Fruit fly (Drosophila melanogaster) whole organism, embryonic: ENCODE results near the gene Aptx.

Source experiments
- Asciz ChIP-seq: fragments of 200-800 bp; sonication (Bioruptor generic); optimal IDR thresholded peaks from 2 replicates; lab custom pipeline; 2017; ENCODE audit warnings: missing biosample characterization, mild to moderate bottlenecking, missing genetic modification characterization, missing genetic modification reagents
- Bgb ChIP-seq: fragments of 200-800 bp; sonication (Bioruptor generic); IDR thresholded peaks from 2 replicates; pipeline ENCODE4 v1.3.6; 2022; ENCODE audit warnings: missing biosample characterization, missing genetic modification characterization; ENCODE audit not compliant: partially characterized antibody
- CG11504 ChIP-seq: fragments of 200-800 bp; sonication (Bioruptor generic); optimal IDR thresholded peaks from 3 replicates; lab custom pipeline; 2019; ENCODE audit warnings: missing biosample characterization, mild to moderate bottlenecking, missing genetic modification characterization, moderate library complexity
- CG12236 ChIP-seq: fragments of 200-800 bp; sonication (Bioruptor generic); optimal IDR thresholded peaks from 2 replicates; lab custom pipeline; 2016; ENCODE audit warnings: missing biosample characterization, missing genetic modification characterization
- CG13894 ChIP-seq: fragments of 200-800 bp; sonication (Bioruptor generic); optimal IDR thresholded peaks from 3 replicates; lab custom pipeline; 2018; ENCODE audit warnings: missing biosample characterization, mild to moderate bottlenecking, missing genetic modification characterization, moderate library complexity
- CG15514 ChIP-seq: fragments of 200-800 bp; sonication (Bioruptor generic); optimal IDR thresholded peaks from 3 replicates; lab custom pipeline; 2017; ENCODE audit warnings: missing biosample characterization, missing genetic modification characterization, mild to moderate bottlenecking, moderate library complexity, missing genetic modification reagents
- CG16813 ChIP-seq: fragments of 200-800 bp; sonication (Bioruptor generic); IDR thresholded peaks from 3 replicates; pipeline ENCODE4 v1.3.6; 2022; ENCODE audit warnings: missing biosample characterization, missing genetic modification characterization; ENCODE audit not compliant: partially characterized antibody
- CG17328 ChIP-seq: fragments of 200-800 bp; sonication (Bioruptor generic); IDR thresholded peaks from 2 replicates; pipeline ENCODE4 v1.3.6; 2022; ENCODE audit warnings: missing biosample characterization, missing genetic modification characterization
- CG17568 ChIP-seq: fragments of 200-800 bp; sonication (Bioruptor generic); optimal IDR thresholded peaks from 2 replicates; lab custom pipeline; 2018; ENCODE audit warnings: missing biosample characterization, mild to moderate bottlenecking, missing genetic modification characterization, moderate library complexity
- CG31224 ChIP-seq: fragments of 200-800 bp; sonication (Bioruptor generic); IDR thresholded peaks from 2 replicates; pipeline ENCODE4 v1.3.6; 2022; ENCODE audit warnings: missing biosample characterization, missing genetic modification characterization
- CG3407 ChIP-seq: fragments of 200-800 bp; sonication (Bioruptor generic); optimal IDR thresholded peaks from 2 replicates; lab custom pipeline; 2018; ENCODE audit warnings: missing biosample characterization, mild to moderate bottlenecking, missing genetic modification characterization
- CG34224 ChIP-seq: fragments of 200-800 bp; sonication (Bioruptor generic); IDR thresholded peaks from 3 replicates; pipeline ENCODE4 v1.3.6; 2022; ENCODE audit warnings: missing biosample characterization, missing genetic modification characterization; ENCODE audit not compliant: partially characterized antibody
- CG42726 ChIP-seq: fragments of 200-800 bp; sonication (Bioruptor generic); IDR thresholded peaks from 2 replicates; pipeline ENCODE4 v1.3.6; 2022; ENCODE audit warnings: missing biosample characterization, missing genetic modification characterization; ENCODE audit not compliant: partially characterized antibody
- CG9727 ChIP-seq: fragments of 200-800 bp; sonication (Bioruptor generic); optimal IDR thresholded peaks from 3 replicates; lab custom pipeline; 2017; ENCODE audit warnings: missing biosample characterization, mild to moderate bottlenecking, missing genetic modification characterization
- Dbx ChIP-seq: fragments of 200-800 bp; sonication (Bioruptor generic); IDR thresholded peaks from 3 replicates; pipeline ENCODE4 v1.3.6; 2022; ENCODE audit warnings: missing biosample characterization, missing genetic modification characterization
- Deaf1 ChIP-seq: fragments of 200-800 bp; optimal IDR thresholded peaks from 3 replicates; lab custom pipeline; 2019; ENCODE audit warnings: missing biosample characterization, mild to moderate bottlenecking, missing genetic modification characterization, moderate library complexity
- Doc2 ChIP-seq: fragments of 200-800 bp; sonication (Bioruptor generic); IDR thresholded peaks from 2 replicates; pipeline ENCODE4 v1.3.6; 2022; ENCODE audit warnings: missing biosample characterization, missing genetic modification characterization
- E2f1 ChIP-seq: fragments of 200-800 bp; sonication (Bioruptor generic); IDR thresholded peaks from 2 replicates; pipeline ENCODE4 v1.3.6; 2022; ENCODE audit warnings: missing biosample characterization, missing genetic modification characterization
- ERR ChIP-seq: fragments of 200-800 bp; sonication (Bioruptor generic); optimal IDR thresholded peaks from 2 replicates; lab custom pipeline; 2016; ENCODE audit warnings: missing biosample characterization, missing genetic modification characterization
- H2.0 ChIP-seq: fragments of 200-800 bp; sonication (Bioruptor generic); IDR thresholded peaks from 2 replicates; pipeline ENCODE4 v1.3.6; 2022; ENCODE audit warnings: missing biosample characterization, missing genetic modification characterization
- HLHmδ ChIP-seq: fragments of 200-800 bp; sonication (Bioruptor generic); optimal IDR thresholded peaks from 2 replicates; lab custom pipeline; 2018; ENCODE audit warnings: missing biosample characterization, mild to moderate bottlenecking, missing genetic modification characterization, moderate library complexity
- Lim3 ChIP-seq: fragments of 200-800 bp; sonication (Bioruptor generic); IDR thresholded peaks from 2 replicates; pipeline ENCODE4 v1.3.6; 2022; ENCODE audit warnings: missing biosample characterization, missing genetic modification characterization
- Nf-YC ChIP-seq: fragments of 200-800 bp; optimal IDR thresholded peaks from 3 replicates; lab custom pipeline; 2019; ENCODE audit warnings: missing biosample characterization, mild to moderate bottlenecking, missing genetic modification characterization, moderate library complexity
- Pdp1 ChIP-seq, 2 experiments: fragments of 200-800 bp; sonication (Bioruptor generic); optimal IDR thresholded peaks; 3 replicates each; lab custom pipeline; 2016; ENCODE audit warnings: missing biosample characterization in 2 of 2, missing genetic modification characterization in 2 of 2, mild to moderate bottlenecking in 1 of 2, moderate library complexity in 1 of 2
- abd-A ChIP-seq: fragments of 200-800 bp; sonication (Bioruptor generic); optimal IDR thresholded peaks from 3 replicates; lab custom pipeline; 2019; ENCODE audit warnings: missing biosample characterization, mild to moderate bottlenecking, missing genetic modification characterization, moderate library complexity
- emc ChIP-seq: fragments of 200-800 bp; sonication (Bioruptor generic); optimal IDR thresholded peaks from 2 replicates; lab custom pipeline; 2016; ENCODE audit warnings: missing biosample characterization, missing genetic modification characterization
- eve ChIP-seq, 2 experiments: fragments of >200 bp; optimal IDR thresholded peaks; 2 replicates each; lab custom pipeline; 2017; ENCODE audit warnings: missing biosample characterization in 2 of 2, missing genetic modification characterization in 2 of 2
- ewg ChIP-seq: fragments of 200-800 bp; sonication (Bioruptor generic); optimal IDR thresholded peaks from 3 replicates; lab custom pipeline; 2017; ENCODE audit warnings: mild to moderate bottlenecking, missing biosample characterization, missing genetic modification reagents, missing genetic modification characterization
- exex ChIP-seq: fragments of 200-800 bp; sonication (Bioruptor generic); optimal IDR thresholded peaks from 4 replicates; lab custom pipeline; 2018; ENCODE audit warnings: missing biosample characterization, mild to moderate bottlenecking, missing genetic modification characterization, moderate library complexity
- insv ChIP-seq, 2 experiments: fragments of 200-800 bp; sonication (Bioruptor generic); optimal IDR thresholded peaks; 3 replicates each; lab custom pipeline; 2016 to 2018; ENCODE audit warnings: missing biosample characterization in 2 of 2, missing genetic modification characterization in 2 of 2
- inv ChIP-seq: fragments of 200-800 bp; sonication (Bioruptor generic); IDR thresholded peaks from 2 replicates; pipeline ENCODE4 v1.3.6; 2022; ENCODE audit warnings: missing biosample characterization, missing genetic modification characterization; ENCODE audit not compliant: partially characterized antibody
- mld ChIP-seq: fragments of 200-800 bp; sonication (Bioruptor generic); IDR thresholded peaks from 3 replicates; pipeline ENCODE4 v1.3.6; 2022; ENCODE audit warnings: missing biosample characterization, missing genetic modification characterization; ENCODE audit not compliant: partially characterized antibody
- org-1 ChIP-seq: fragments of 200-800 bp; sonication (Bioruptor generic); optimal IDR thresholded peaks from 2 replicates; lab custom pipeline; 2017; ENCODE audit warnings: missing biosample characterization, missing genetic modification characterization
- prd ChIP-seq, 3 experiments: fragments of >200 bp in 2 of 3; fragments of 200-800 bp in 1 of 3; sonication (Bioruptor generic) in 1 of 3; optimal IDR thresholded peaks in 2 of 3; IDR thresholded peaks in 1 of 3; 2 replicates in 2 of 3; 3 replicates in 1 of 3; pipeline versions ENCODE4 v1.3.6 to Lab custom; 2017 to 2022; ENCODE audit warnings: missing biosample characterization in 1 of 3, missing genetic modification characterization in 1 of 3
- repo ChIP-seq: fragments of 200-800 bp; sonication (Bioruptor generic); optimal IDR thresholded peaks from 2 replicates; lab custom pipeline; 2016; ENCODE audit warnings: missing biosample characterization, missing genetic modification characterization
- scrt ChIP-seq: fragments of 200-800 bp; sonication (Bioruptor generic); optimal IDR thresholded peaks from 2 replicates; lab custom pipeline; 2018; ENCODE audit warnings: missing biosample characterization, mild to moderate bottlenecking, missing genetic modification characterization, moderate library complexity
- sob ChIP-seq: fragments of 200-800 bp; sonication (Bioruptor generic); IDR thresholded peaks from 2 replicates; pipeline ENCODE4 v1.3.6; 2022; ENCODE audit warnings: missing biosample characterization, missing genetic modification characterization
- sqz ChIP-seq: fragments of 200-800 bp; sonication (Bioruptor generic); optimal IDR thresholded peaks from 3 replicates; lab custom pipeline; 2018; ENCODE audit warnings: missing biosample characterization, mild to moderate bottlenecking, missing genetic modification characterization
- z ChIP-seq: fragments of 200-800 bp; sonication (Bioruptor generic); IDR thresholded peaks from 3 replicates; pipeline ENCODE4 v1.3.6; 2022; ENCODE audit warnings: missing biosample characterization, missing genetic modification characterization

Gene Aptx

dm6 chr3R:19404296-19404695 lies 1.0 kb downstream of the Aptx start (continued):
- TF ChIP-seq emc (no peak), CG3407 (GFP tag; lab: Kevin White, UChicago) (no peak), Lim3 (GFP tag; lab: Robert Waterston, UW) (no peak)
- TF ChIP-seq, all 482 proteins: peak for 16

DNA sequence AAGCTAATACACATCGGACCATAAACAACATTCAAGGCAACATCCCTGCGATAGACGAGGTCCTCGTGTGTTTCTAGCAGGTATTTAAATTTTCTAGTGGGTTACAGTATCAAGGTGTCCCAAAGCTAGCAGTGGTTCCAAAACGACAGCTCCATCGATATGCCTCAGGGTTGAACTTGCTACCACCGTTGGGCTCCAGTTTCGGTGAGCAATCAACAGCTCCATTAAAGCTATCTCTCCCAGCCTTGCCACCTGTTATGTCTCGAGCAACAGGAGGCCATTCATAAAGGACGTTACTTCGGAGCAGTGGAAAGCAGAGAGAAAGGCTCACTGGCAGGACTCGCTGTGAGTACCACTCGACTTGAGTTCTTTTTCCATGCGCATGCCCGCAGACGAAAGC lies 3.6 kb downstream of the Aptx start:
- no peak for TF ChIP-seq Pdp1 (GFP tag; optimal IDR thresholded peaks at IDR 0.05; lab: Kevin White, UChicago)
- no peak for TF ChIP-seq ERR (GFP tag; lab: Kevin White, UChicago)
- TF ChIP-seq prd (optimal IDR thresholded peaks at IDR 0.05; lab: Kevin White, UChicago): no peak
- TF ChIP-seq prd (GFP tag; IDR thresholded peaks at IDR 0.05; lab: Robert Waterston, UW): no peak
- no peak for TF ChIP-seq CG42726 (GFP tag; lab: Robert Waterston, UW)
- TF ChIP-seq Doc2 (GFP tag; lab: Robert Waterston, UW): no peak
- no peak for TF ChIP-seq CG17328
- TF ChIP-seq sqz (GFP tag; lab: Kevin White, UChicago): no peak
- TF ChIP-seq Deaf1 (tag; lab: Kevin White, UChicago): peak; percentile 7
- TF ChIP-seq Asciz (GFP tag; lab: Kevin White, UChicago): no peak
- TF ChIP-seq CG11504 (tag; lab: Kevin White, UChicago): no peak
- TF ChIP-seq CG12236 (GFP tag; lab: Kevin White, UChicago): no peak
- no peak; the same call in 1 of the 2 replicates for TF ChIP-seq Bgb (GFP tag; lab: Robert Waterston, UW)
- TF ChIP-seq insv (GFP tag; optimal IDR thresholded peaks at IDR 0.05; lab: Kevin White, UChicago): no peak
- TF ChIP-seq mld: no peak
- no peak for TF ChIP-seq CG17568 (GFP tag; lab: Kevin White, UChicago)
- TF ChIP-seq CG13894: peak; percentile 56
- TF ChIP-seq HLHmδ (GFP tag; lab: Kevin White, UChicago): no peak
- TF ChIP-seq scrt (GFP tag; lab: Kevin White, UChicago): peak; percentile 100
- TF ChIP-seq CG16813 (GFP tag; lab: Robert Waterston, UW): no peak
- no peak for TF ChIP-seq E2f1 (GFP tag; lab: Robert Waterston, UW)
- TF ChIP-seq exex: no peak
- no peak for TF ChIP-seq repo (GFP tag; lab: Kevin White, UChicago)
- no peak for TF ChIP-seq H2.0
- TF ChIP-seq CG9727 (GFP tag; lab: Kevin White, UChicago): no peak
- TF ChIP-seq eve (GFP tag; optimal IDR thresholded peaks at IDR 0.05; lab: Kevin White, UChicago): no peak
- TF ChIP-seq CG31224: 0 out of 2 replicates have a peak, but pooled peaks have one; percentile 20
- peak; percentile 87 for TF ChIP-seq abd-A
- no peak for TF ChIP-seq Dbx
- no peak for TF ChIP-seq inv (GFP tag; lab: Robert Waterston, UW)
- peak; percentile 91 for TF ChIP-seq CG15514 (GFP tag; lab: Kevin White, UChicago)
- TF ChIP-seq Nf-YC: no peak
- no peak for TF ChIP-seq CG34224 (GFP tag; lab: Robert Waterston, UW)
- no peak for TF ChIP-seq org-1 (GFP tag; lab: Kevin White, UChicago)
- peak; percentile 89 for TF ChIP-seq z (GFP tag; lab: Robert Waterston, UW)
- TF ChIP-seq ewg (GFP tag; lab: Kevin White, UChicago): peak; percentile 18
- no peak for TF ChIP-seq sob (GFP tag; lab: Robert Waterston, UW)
